Worm (Caenorhabditis elegans): ENCODE measurements around the gene fre-1.
A peak's percentile ranks its signal among the peaks of the same experiment; 100 is the strongest.

Gene fre-1

ce11 chrV:20064076-20064475 lies 23.5 kb downstream of the fre-1 start, which contains the start of gene ttx-1:
Gene ttx-1 (minus strand): TSS chrV:20064176.
- TF ChIP-seq lin-13 (GFP tag; optimal IDR thresholded peaks at IDR 0.05) (no peak), nhr-77 (tag; optimal IDR thresholded peaks at IDR 0.05) (no peak), zag-1 (tag; optimal IDR thresholded peaks at IDR 0.05) (no peak), ceh-82 (tag; optimal IDR thresholded peaks at IDR 0.05) (no peak), sem-4 (tag; optimal IDR thresholded peaks at IDR 0.05) (no peak), nhr-10 (tag; optimal IDR thresholded peaks at IDR 0.05) (no peak), ztf-1 (GFP tag; conservative IDR thresholded peaks at IDR 0.05) (no peak), mdl-1 (tag; optimal IDR thresholded peaks at IDR 0.05) (no peak), nhr-25 (tag; optimal IDR thresholded peaks at IDR 0.05) (no peak), mbf-1 (tag; optimal IDR thresholded peaks at IDR 0.05) (no peak), egl-27 (tag; optimal IDR thresholded peaks at IDR 0.05) (no peak), ztf-11 (tag; optimal IDR thresholded peaks at IDR 0.05) (no peak), snpc-4 (tag; optimal IDR thresholded peaks at IDR 0.05) (no peak)

ce11 chrV:20061498-20061897 lies 26.0 kb downstream of the fre-1 start:
- TF ChIP-seq mdl-1 (tag; optimal IDR thresholded peaks at IDR 0.05) (no peak), ztf-1 (GFP tag; conservative IDR thresholded peaks at IDR 0.05) (0 out of 2 replicates have a peak, but pooled peaks have one; percentile 22)

- TF ChIP-seq nhr-11 (tag; optimal IDR thresholded peaks at IDR 0.05) (no peak), peb-1 (tag; optimal IDR thresholded peaks at IDR 0.05) (no peak), elt-3 (tag; optimal IDR thresholded peaks at IDR 0.05) (no peak), lin-39 (tag; optimal IDR thresholded peaks at IDR 0.05) (no peak), nhr-10 (tag; optimal IDR thresholded peaks at IDR 0.05) (no peak), zag-1 (tag; optimal IDR thresholded peaks at IDR 0.05) (no peak), mdl-1 (tag; optimal IDR thresholded peaks at IDR 0.05) (no peak), nhr-129 (tag; optimal IDR thresholded peaks at IDR 0.05) (no peak), elt-1 (tag; optimal IDR thresholded peaks at IDR 0.05) (no peak), lin-11 (tag; optimal IDR thresholded peaks at IDR 0.05) (no peak), unc-39 (tag; optimal IDR thresholded peaks at IDR 0.05) (no peak), blmp-1 (tag; optimal IDR thresholded peaks at IDR 0.05; ENCODE audit: insufficient read depth) (no peak), aly-2 (tag; optimal IDR thresholded peaks at IDR 0.05) (no peak), fos-1 (tag; optimal IDR thresholded peaks at IDR 0.05) (no peak), ama-1 (optimal IDR thresholded peaks at IDR 0.05) (no peak), skn-1 (tag; optimal IDR thresholded peaks at IDR 0.05) (no peak)
These were observed 28.2 kb downstream of the fre-1 start for ce11 chrV:20059370-20059769.

- no peak for TF ChIP-seq mdl-1 (tag; optimal IDR thresholded peaks at IDR 0.05)
- TF ChIP-seq ztf-11 (tag; optimal IDR thresholded peaks at IDR 0.05), result no peak
- no peak for TF ChIP-seq sma-9 (GFP tag; optimal IDR thresholded peaks at IDR 0.05)
- TF ChIP-seq sma-9 (tag; optimal IDR thresholded peaks at IDR 0.05), result no peak
- TF ChIP-seq nhr-237 (tag; optimal IDR thresholded peaks at IDR 0.05), result no peak
- no peak for TF ChIP-seq peb-1 (tag; optimal IDR thresholded peaks at IDR 0.05)
- no peak for TF ChIP-seq ceh-16 (tag; optimal IDR thresholded peaks at IDR 0.05)
These were observed 38.5 kb downstream of the fre-1 start, which contains the start of gene srh-233 for ce11 chrV:20049065-20049464. Gene srh-233 (plus strand): TSS chrV:20049365.

- TF ChIP-seq ama-1 (optimal IDR thresholded peaks at IDR 0.05) (no peak), sma-9 (GFP tag; optimal IDR thresholded peaks at IDR 0.05) (no peak), sma-9 (tag; optimal IDR thresholded peaks at IDR 0.05) (no peak), nhr-12 (tag; optimal IDR thresholded peaks at IDR 0.05) (no peak), elt-1 (tag; optimal IDR thresholded peaks at IDR 0.05) (no peak), crh-2 (tag; optimal IDR thresholded peaks at IDR 0.05) (no peak), snpc-4 (tag; optimal IDR thresholded peaks at IDR 0.05) (no peak), egl-27 (tag; optimal IDR thresholded peaks at IDR 0.05) (no peak), unc-39 (tag; optimal IDR thresholded peaks at IDR 0.05) (no peak)
These were observed 40.2 kb downstream of the fre-1 start, which contains the start of gene spe-19 for ce11 chrV:20047310-20047709. Gene spe-19 (minus strand): TSS chrV:20047410.

ce11 chrV:20037287-20037686 lies 50.2 kb downstream of the fre-1 start, which contains the start of gene Y113G7A.16:
Gene Y113G7A.16 (plus strand): TSS chrV:20037587.
- TF ChIP-seq F13H6.1 (tag; optimal IDR thresholded peaks at IDR 0.05) (no peak), ceh-16 (tag; optimal IDR thresholded peaks at IDR 0.05) (no peak), nhr-6 (tag; optimal IDR thresholded peaks at IDR 0.05) (no peak), lin-13 (GFP tag; optimal IDR thresholded peaks at IDR 0.05) (no peak), ztf-11 (tag; optimal IDR thresholded peaks at IDR 0.05) (no peak), elt-1 (tag; optimal IDR thresholded peaks at IDR 0.05) (no peak), dmd-4 (tag; optimal IDR thresholded peaks at IDR 0.05) (no peak), unc-39 (tag; optimal IDR thresholded peaks at IDR 0.05) (no peak), nhr-21 (tag; optimal IDR thresholded peaks at IDR 0.05) (no peak), mbf-1 (tag; optimal IDR thresholded peaks at IDR 0.05) (no peak), nhr-77 (tag; optimal IDR thresholded peaks at IDR 0.05) (no peak), aly-2 (tag; optimal IDR thresholded peaks at IDR 0.05) (no peak), sem-4 (tag; optimal IDR thresholded peaks at IDR 0.05) (no peak), nhr-12 (tag; optimal IDR thresholded peaks at IDR 0.05) (no peak), egl-27 (tag; optimal IDR thresholded peaks at IDR 0.05) (no peak), blmp-1 (tag; optimal IDR thresholded peaks at IDR 0.05; ENCODE audit: insufficient read depth) (no peak), ZK546.5 (tag; optimal IDR thresholded peaks at IDR 0.05) (no peak), lin-39 (tag; optimal IDR thresholded peaks at IDR 0.05) (no peak), snpc-4 (tag; optimal IDR thresholded peaks at IDR 0.05) (no peak), nhr-10 (tag; optimal IDR thresholded peaks at IDR 0.05) (no peak)
